Worm (Caenorhabditis elegans) whole organism, L1 larva: ENCODE data around the gene C48B4.11.

Experiments
- C04F5.9 ChIP-seq: sonication (generic microtip); optimal IDR thresholded peaks from 2 replicates; lab custom pipeline; 2016; ENCODE audit warnings: missing genetic modification characterization, missing compliant biosample characterization
- F16B12.6 ChIP-seq: fragments of 150-350 bp; optimal IDR thresholded peaks from 2 replicates; lab custom pipeline; 2014; ENCODE audit warnings: missing biosample characterization, missing genetic modification characterization
- Y116A8C.19 ChIP-seq: sonication (generic microtip); optimal IDR thresholded peaks from 2 replicates; lab custom pipeline; 2016; ENCODE audit warnings: missing compliant biosample characterization, missing genetic modification characterization, borderline replicate concordance
- aha-1 ChIP-seq: fragments of 150-350 bp; optimal IDR thresholded peaks from 2 replicates; lab custom pipeline; 2014; ENCODE audit warnings: missing biosample characterization, missing genetic modification characterization
- ceh-8 ChIP-seq: fragments of 200-800 bp; sonication (Bioruptor generic); optimal IDR thresholded peaks from 2 replicates; lab custom pipeline; 2018; ENCODE audit warnings: mild to moderate bottlenecking, missing genetic modification characterization, moderate library complexity, missing compliant biosample characterization
- ceh-82 ChIP-seq, 3 experiments: fragments of 150-350 bp in 1 of 3; sonication (generic microtip) in 2 of 3; optimal IDR thresholded peaks; 2 replicates each; lab custom pipeline; 2014 to 2017; ENCODE audit warnings: missing biosample characterization in 3 of 3, missing genetic modification characterization in 3 of 3
- efl-1 ChIP-seq, 4 experiments: fragments of 150-350 bp; optimal IDR thresholded peaks in 3 of 4; peaks in 1 of 4; 1 replicate in 1 of 4; 2 replicates in 3 of 4; lab custom pipeline; 2014; ENCODE audit warnings: missing biosample characterization in 2 of 4, missing genetic modification characterization in 2 of 4, missing genetic modification reagents in 2 of 4
- egl-27 ChIP-seq, 2 experiments: fragments of 150-350 bp in 1 of 2; sonication (generic microtip); optimal IDR thresholded peaks; 3 replicates each; lab custom pipeline; 2017 to 2018; ENCODE audit warnings: missing biosample characterization in 2 of 2, missing genetic modification characterization in 2 of 2, missing genetic modification reagents in 2 of 2
- elt-2 ChIP-seq: sonication (generic microtip); optimal IDR thresholded peaks from 2 replicates; lab custom pipeline; 2016; ENCODE audit warnings: missing genetic modification characterization, mild to moderate bottlenecking, inconsistent platforms, missing compliant biosample characterization, missing genetic modification reagents
- ets-5 ChIP-seq: fragments of 200-800 bp; sonication (Bioruptor generic); IDR thresholded peaks from 2 replicates; pipeline ENCODE4 v1.3.6; 2022; ENCODE audit warnings: missing genetic modification characterization, missing compliant biosample characterization
- fkh-10 ChIP-seq: sonication (generic microtip); optimal IDR thresholded peaks from 2 replicates; lab custom pipeline; 2017; ENCODE audit warnings: missing biosample characterization, missing genetic modification reagents, missing genetic modification characterization
- fkh-4 ChIP-seq: sonication (generic microtip); optimal IDR thresholded peaks from 2 replicates; lab custom pipeline; 2016; ENCODE audit warnings: missing compliant biosample characterization, missing genetic modification characterization, borderline replicate concordance
- grh-1 ChIP-seq: fragments of 200-800 bp; sonication (Bioruptor generic); IDR thresholded peaks from 2 replicates; pipeline ENCODE4 v1.3.6; 2022; ENCODE audit warnings: missing genetic modification reagents, missing genetic modification characterization, missing compliant biosample characterization
- hlh-17 ChIP-seq: fragments of 200-800 bp; sonication (Bioruptor generic); optimal IDR thresholded peaks from 2 replicates; lab custom pipeline; 2018; ENCODE audit warnings: missing genetic modification characterization, mild to moderate bottlenecking, missing compliant biosample characterization, moderate library complexity, borderline replicate concordance
- hlh-4 ChIP-seq: sonication (generic microtip); optimal IDR thresholded peaks from 2 replicates; lab custom pipeline; 2016; ENCODE audit warnings: mild to moderate bottlenecking, missing genetic modification characterization, missing compliant biosample characterization
- isw-1 ChIP-seq: fragments of 200-800 bp; sonication (Bioruptor generic); IDR thresholded peaks from 2 replicates; pipeline ENCODE4 v1.3.6; 2022; ENCODE audit warnings: missing genetic modification characterization, missing compliant biosample characterization
- lin-13 ChIP-seq: fragments of 150-350 bp; optimal IDR thresholded peaks from 2 replicates; lab custom pipeline; 2014; ENCODE audit warnings: missing biosample characterization, missing genetic modification reagents, missing genetic modification characterization
- lin-14 ChIP-seq: fragments of 200-800 bp; sonication (Bioruptor generic); optimal IDR thresholded peaks from 2 replicates; lab custom pipeline; 2018; ENCODE audit warnings: mild to moderate bottlenecking, missing genetic modification characterization, moderate library complexity, missing compliant biosample characterization
- lir-3 ChIP-seq: sonication (generic microtip); optimal IDR thresholded peaks from 2 replicates; lab custom pipeline; 2016; ENCODE audit warnings: mild to moderate bottlenecking, missing genetic modification characterization, moderate library complexity, missing compliant biosample characterization; ENCODE audit not compliant: poor library complexity
- nhr-11 ChIP-seq: fragments of 150-350 bp; optimal IDR thresholded peaks from 2 replicates; lab custom pipeline; 2014; ENCODE audit warnings: missing biosample characterization, missing genetic modification characterization
- nhr-237 ChIP-seq: fragments of 150-350 bp; optimal IDR thresholded peaks from 2 replicates; lab custom pipeline; 2014; ENCODE audit warnings: missing biosample characterization, missing genetic modification characterization
- nhr-71 ChIP-seq: sonication (generic microtip); optimal IDR thresholded peaks from 2 replicates; lab custom pipeline; 2016; ENCODE audit warnings: mild to moderate bottlenecking, missing genetic modification characterization, moderate library complexity, missing compliant biosample characterization
- nhr-76 ChIP-seq: sonication (generic microtip); optimal IDR thresholded peaks from 2 replicates; lab custom pipeline; 2017; ENCODE audit warnings: missing biosample characterization, missing genetic modification characterization
- nhr-77 ChIP-seq: fragments of 150-350 bp; optimal IDR thresholded peaks from 2 replicates; lab custom pipeline; 2014; ENCODE audit warnings: missing biosample characterization, missing genetic modification characterization
- nhr-84 ChIP-seq: sonication (generic microtip); optimal IDR thresholded peaks from 2 replicates; lab custom pipeline; 2017; ENCODE audit warnings: missing biosample characterization, missing genetic modification characterization
- nhr-85 ChIP-seq: sonication (generic microtip); peaks from one replicate; lab custom pipeline; 2016; ENCODE audit warnings: missing genetic modification characterization, inconsistent platforms, missing compliant biosample characterization
- nhr-90 ChIP-seq: sonication (generic microtip); optimal IDR thresholded peaks from 2 replicates; lab custom pipeline; 2016; ENCODE audit warnings: mild to moderate bottlenecking, missing genetic modification characterization, missing compliant biosample characterization; ENCODE audit not compliant: poor library complexity
- pqm-1 ChIP-seq: sonication (generic microtip); optimal IDR thresholded peaks from 3 replicates; lab custom pipeline; 2017; ENCODE audit warnings: missing biosample characterization, missing genetic modification characterization
- rnt-1 ChIP-seq: sonication (generic microtip); optimal IDR thresholded peaks from 2 replicates; lab custom pipeline; 2016; ENCODE audit warnings: mild to moderate bottlenecking, missing genetic modification characterization, moderate library complexity, missing compliant biosample characterization
- snpc-4 ChIP-seq: fragments of 150-350 bp; optimal IDR thresholded peaks from 2 replicates; lab custom pipeline; 2014; ENCODE audit warnings: missing biosample characterization, missing genetic modification characterization
- sox-4 ChIP-seq: sonication (generic microtip); optimal IDR thresholded peaks from 2 replicates; lab custom pipeline; 2016; ENCODE audit warnings: missing genetic modification characterization, missing compliant biosample characterization
- sptf-1 ChIP-seq: fragments of 150-350 bp; optimal IDR thresholded peaks from 2 replicates; lab custom pipeline; 2014; ENCODE audit warnings: missing biosample characterization, missing genetic modification characterization
- unc-30 ChIP-seq: sonication (generic microtip); optimal IDR thresholded peaks from 2 replicates; lab custom pipeline; 2017; ENCODE audit warnings: missing biosample characterization, missing genetic modification characterization
- unc-62 ChIP-seq: fragments of 150-350 bp; optimal IDR thresholded peaks from 2 replicates; lab custom pipeline; 2014; ENCODE audit warnings: missing biosample characterization, missing genetic modification reagents, missing genetic modification characterization
- vab-15 ChIP-seq: sonication (generic microtip); optimal IDR thresholded peaks from 2 replicates; lab custom pipeline; 2017; ENCODE audit warnings: missing genotype, mild to moderate bottlenecking, missing genetic modification characterization, missing compliant biosample characterization
- zag-1 ChIP-seq: fragments of 150-350 bp; optimal IDR thresholded peaks from 2 replicates; lab custom pipeline; 2014; ENCODE audit warnings: missing biosample characterization, missing genetic modification characterization
- zip-4 ChIP-seq: fragments of 200-800 bp; sonication (Bioruptor generic); optimal IDR thresholded peaks from 2 replicates; lab custom pipeline; 2018; ENCODE audit warnings: mild to moderate bottlenecking, missing genetic modification characterization, moderate library complexity, missing compliant biosample characterization
- ztf-4 ChIP-seq: fragments of 150-350 bp; optimal IDR thresholded peaks from 2 replicates; lab custom pipeline; 2014; ENCODE audit warnings: missing biosample characterization, missing genetic modification characterization

The C48B4.11 gene

ce11 chrIII:9546016-9546659 lies 19.8 kb downstream of the C48B4.11 start, which contains the start of gene unc-16 (continued):
- TF ChIP-seq ztf-4 (peak; percentile 80), unc-62 (GFP tag; lab: Kevin White, UChicago) (no peak), vab-15 (tag; lab: Kevin White, UChicago) (no peak), ets-5 (GFP tag; lab: Robert Waterston, UW) (no peak), lin-14 (GFP tag; lab: Kevin White, UChicago) (peak; percentile 95), egl-27 (tag; optimal IDR thresholded peaks at IDR 0.05; lab: Kevin White, UChicago) (no peak), nhr-11 (tag; lab: Kevin White, UChicago) (peak; percentile 11), lir-3 (peak; percentile 79), zag-1 (tag; lab: Kevin White, UChicago) (no peak), nhr-77 (peak; percentile 78), C04F5.9 (tag; lab: Kevin White, UChicago) (peak; percentile 83), isw-1 (GFP tag; lab: Robert Waterston, UW) (peak; percentile 91), rnt-1 (tag; lab: Kevin White, UChicago) (peak; percentile 93), pqm-1 (tag; lab: Kevin White, UChicago) (no peak), lin-13 (GFP tag; lab: Kevin White, UChicago) (peak; percentile 90), hlh-17 (GFP tag; lab: Kevin White, UChicago) (no peak), nhr-85 (tag; lab: Kevin White, UChicago) (peak; percentile 88), fkh-10 (GFP tag; lab: Kevin White, UChicago) (peak; percentile 65), snpc-4 (peak; percentile 73), nhr-84 (tag; lab: Kevin White, UChicago) (no peak), sox-4 (peak; percentile 67), sptf-1 (tag; lab: Kevin White, UChicago) (no peak), zip-4 (GFP tag; lab: Kevin White, UChicago) (peak; percentile 78), hlh-4 (tag; lab: Kevin White, UChicago) (no peak), nhr-71 (tag; lab: Kevin White, UChicago) (peak; percentile 95), fkh-4 (tag; lab: Kevin White, UChicago) (peak; percentile 63), nhr-76 (tag; lab: Kevin White, UChicago) (no peak), ceh-82 (tag; optimal IDR thresholded peaks at IDR 0.05; lab: Kevin White, UChicago) (peak; percentile 78 to 92 (median 89)), Y116A8C.19 (tag; lab: Kevin White, UChicago) (no peak), grh-1 (GFP tag; lab: Robert Waterston, UW) (no peak; the same call in 1 of the 2 replicates), unc-30 (no peak), nhr-237 (tag; lab: Kevin White, UChicago) (peak; percentile 64), ceh-8 (peak; percentile 85)

ce11 chrIII:9544820-9545219 lies 21.1 kb downstream of the C48B4.11 start, which contains the start of gene ZK1098.12:
ZK1098.12 (plus strand) TSS chrIII:9545120.
- TF ChIP-seq pqm-1 (tag; lab: Kevin White, UChicago): no peak
- no peak for TF ChIP-seq efl-1 (optimal IDR thresholded peaks at IDR 0.05; lab: Kevin White, UChicago)
- TF ChIP-seq efl-1 (GFP tag; optimal IDR thresholded peaks at IDR 0.05 in 1 of 2; lab: Kevin White, UChicago): peak in 1 of 2 experiments; percentile 76

- TF ChIP-seq elt-2 (tag; lab: Kevin White, UChicago) (no peak), aha-1 (tag; lab: Kevin White, UChicago) (no peak), nhr-90 (tag; lab: Kevin White, UChicago) (no peak), F16B12.6 (no peak)
Observed at ce11 chrIII:9544125-9544524, 21.8 kb downstream of the C48B4.11 start, which contains the start of gene ZK1098.9. ZK1098.9 (plus strand) TSS chrIII:9544425.
